Worm (Caenorhabditis elegans) whole organism, L1 larva: ENCODE data around the gene psmd-9.
A peak's percentile ranks its signal among the peaks of the same experiment; 100 is the strongest.

ENCODE experiments used
- C16A3.4 ChIP-seq: fragments of 150-350 bp; optimal IDR thresholded peaks from 2 replicates; lab custom pipeline; 2014; ENCODE audit warnings: missing biosample characterization, missing genetic modification characterization
- C34B4.2 ChIP-seq: sonication (generic microtip); optimal IDR thresholded peaks from 2 replicates; lab custom pipeline; 2017; ENCODE audit warnings: mild to moderate bottlenecking, missing genetic modification characterization, missing compliant biosample characterization
- aha-1 ChIP-seq: fragments of 150-350 bp; optimal IDR thresholded peaks from 2 replicates; lab custom pipeline; 2014; ENCODE audit warnings: missing biosample characterization, missing genetic modification characterization
- alr-1 ChIP-seq: fragments of 200-800 bp; sonication (Bioruptor generic); optimal IDR thresholded peaks from 2 replicates; lab custom pipeline; 2018; ENCODE audit warnings: borderline replicate concordance, mild to moderate bottlenecking, missing genetic modification characterization, missing compliant biosample characterization
- aly-2 ChIP-seq: fragments of 150-350 bp; optimal IDR thresholded peaks from 2 replicates; lab custom pipeline; 2014; ENCODE audit warnings: missing biosample characterization, missing genetic modification characterization
- ceh-63 ChIP-seq: fragments of 200-800 bp; sonication (Bioruptor generic); optimal IDR thresholded peaks from 2 replicates; lab custom pipeline; 2018; ENCODE audit warnings: mild to moderate bottlenecking, missing genetic modification characterization, missing compliant biosample characterization
- ceh-90 ChIP-seq: sonication (generic microtip); optimal IDR thresholded peaks from 2 replicates; lab custom pipeline; 2016; ENCODE audit warnings: missing genetic modification characterization, missing compliant biosample characterization
- ces-1 ChIP-seq: fragments of 150-350 bp; optimal IDR thresholded peaks from 2 replicates; lab custom pipeline; 2014; ENCODE audit warnings: missing biosample characterization, missing genetic modification reagents, missing genetic modification characterization
- dpl-1 ChIP-seq, 3 experiments: fragments of 150-350 bp in 2 of 3; sonication (generic microtip) in 1 of 3; optimal IDR thresholded peaks; 2 replicates each; lab custom pipeline; 2014 to 2017; ENCODE audit warnings: missing biosample characterization in 3 of 3, missing genetic modification characterization in 3 of 3, missing genetic modification reagents in 3 of 3
- efl-1 ChIP-seq, 4 experiments: fragments of 150-350 bp; optimal IDR thresholded peaks in 3 of 4; peaks in 1 of 4; 1 replicate in 1 of 4; 2 replicates in 3 of 4; lab custom pipeline; 2014; ENCODE audit warnings: missing biosample characterization in 2 of 4, missing genetic modification characterization in 2 of 4, missing genetic modification reagents in 2 of 4
- efl-3 ChIP-seq: fragments of 200-800 bp; sonication (Bioruptor generic); optimal IDR thresholded peaks from 2 replicates; lab custom pipeline; 2018; ENCODE audit warnings: mild to moderate bottlenecking, missing genetic modification characterization, missing compliant biosample characterization
- egl-13 ChIP-seq: sonication (generic microtip); optimal IDR thresholded peaks from 2 replicates; lab custom pipeline; 2016; ENCODE audit warnings: missing genotype, missing genetic modification reagents, missing genetic modification characterization, missing compliant biosample characterization
- egl-27 ChIP-seq, 2 experiments: fragments of 150-350 bp in 1 of 2; sonication (generic microtip); optimal IDR thresholded peaks; 3 replicates each; lab custom pipeline; 2017 to 2018; ENCODE audit warnings: missing biosample characterization in 2 of 2, missing genetic modification characterization in 2 of 2, missing genetic modification reagents in 2 of 2
- elt-3 ChIP-seq, 6 experiments: fragments of 150-350 bp in 1 of 6; sonication (generic microtip); optimal IDR thresholded peaks; 2 replicates each; lab custom pipeline; 2017 to 2018; ENCODE audit warnings: missing biosample characterization in 6 of 6, missing genetic modification characterization in 6 of 6, inconsistent platforms in 1 of 6
- ets-5 ChIP-seq: fragments of 200-800 bp; sonication (Bioruptor generic); IDR thresholded peaks from 2 replicates; pipeline ENCODE4 v1.3.6; 2022; ENCODE audit warnings: missing genetic modification characterization, missing compliant biosample characterization
- fkh-10 ChIP-seq: sonication (generic microtip); optimal IDR thresholded peaks from 2 replicates; lab custom pipeline; 2017; ENCODE audit warnings: missing biosample characterization, missing genetic modification reagents, missing genetic modification characterization
- fkh-4 ChIP-seq: sonication (generic microtip); optimal IDR thresholded peaks from 2 replicates; lab custom pipeline; 2016; ENCODE audit warnings: missing compliant biosample characterization, missing genetic modification characterization, borderline replicate concordance
- grh-1 ChIP-seq: fragments of 200-800 bp; sonication (Bioruptor generic); IDR thresholded peaks from 2 replicates; pipeline ENCODE4 v1.3.6; 2022; ENCODE audit warnings: missing genetic modification reagents, missing genetic modification characterization, missing compliant biosample characterization
- hlh-4 ChIP-seq: sonication (generic microtip); optimal IDR thresholded peaks from 2 replicates; lab custom pipeline; 2016; ENCODE audit warnings: mild to moderate bottlenecking, missing genetic modification characterization, missing compliant biosample characterization
- hpl-2 ChIP-seq: fragments of 150-350 bp; optimal IDR thresholded peaks from 2 replicates; lab custom pipeline; 2014; ENCODE audit warnings: missing biosample characterization, missing genetic modification reagents, missing genetic modification characterization
- irx-1 ChIP-seq: sonication (generic microtip); optimal IDR thresholded peaks from 2 replicates; lab custom pipeline; 2016; ENCODE audit warnings: missing genetic modification characterization, missing compliant biosample characterization
- lin-13 ChIP-seq: fragments of 150-350 bp; optimal IDR thresholded peaks from 2 replicates; lab custom pipeline; 2014; ENCODE audit warnings: missing biosample characterization, missing genetic modification reagents, missing genetic modification characterization
- lir-3 ChIP-seq: sonication (generic microtip); optimal IDR thresholded peaks from 2 replicates; lab custom pipeline; 2016; ENCODE audit warnings: mild to moderate bottlenecking, missing genetic modification characterization, moderate library complexity, missing compliant biosample characterization; ENCODE audit not compliant: poor library complexity
- lsy-2 ChIP-seq, 2 experiments: fragments of 150-350 bp; optimal IDR thresholded peaks; 2 replicates each; lab custom pipeline; 2014; ENCODE audit warnings: missing biosample characterization in 2 of 2, missing genetic modification characterization in 2 of 2
- mef-2 ChIP-seq: fragments of 150-350 bp; optimal IDR thresholded peaks from 2 replicates; lab custom pipeline; 2014; ENCODE audit warnings: missing biosample characterization, missing genetic modification characterization
- mep-1 ChIP-seq: fragments of 150-350 bp; optimal IDR thresholded peaks from 2 replicates; lab custom pipeline; 2014; ENCODE audit warnings: missing biosample characterization, missing genetic modification characterization
- nhr-20 ChIP-seq: sonication (generic microtip); optimal IDR thresholded peaks from 2 replicates; lab custom pipeline; 2016; ENCODE audit warnings: mild to moderate bottlenecking, missing genetic modification characterization, missing compliant biosample characterization
- nhr-237 ChIP-seq: fragments of 150-350 bp; optimal IDR thresholded peaks from 2 replicates; lab custom pipeline; 2014; ENCODE audit warnings: missing biosample characterization, missing genetic modification characterization
- nhr-28 ChIP-seq: fragments of 150-350 bp; optimal IDR thresholded peaks from 2 replicates; lab custom pipeline; 2014; ENCODE audit warnings: missing biosample characterization, missing genetic modification characterization
- nhr-47 ChIP-seq: sonication (generic microtip); optimal IDR thresholded peaks from 2 replicates; lab custom pipeline; 2016; ENCODE audit warnings: mild to moderate bottlenecking, missing genetic modification characterization, moderate library complexity, missing compliant biosample characterization
- nhr-71 ChIP-seq: sonication (generic microtip); optimal IDR thresholded peaks from 2 replicates; lab custom pipeline; 2016; ENCODE audit warnings: mild to moderate bottlenecking, missing genetic modification characterization, moderate library complexity, missing compliant biosample characterization
- nhr-76 ChIP-seq: sonication (generic microtip); optimal IDR thresholded peaks from 2 replicates; lab custom pipeline; 2017; ENCODE audit warnings: missing biosample characterization, missing genetic modification characterization
- nhr-84 ChIP-seq: sonication (generic microtip); optimal IDR thresholded peaks from 2 replicates; lab custom pipeline; 2017; ENCODE audit warnings: missing biosample characterization, missing genetic modification characterization
- nhr-90 ChIP-seq: sonication (generic microtip); optimal IDR thresholded peaks from 2 replicates; lab custom pipeline; 2016; ENCODE audit warnings: mild to moderate bottlenecking, missing genetic modification characterization, missing compliant biosample characterization; ENCODE audit not compliant: poor library complexity
- pag-3 ChIP-seq: sonication (generic microtip); optimal IDR thresholded peaks from 2 replicates; lab custom pipeline; 2017; ENCODE audit warnings: missing genetic modification characterization, mild to moderate bottlenecking, missing compliant biosample characterization, antibody characterized with exemption, borderline replicate concordance; ENCODE audit not compliant: insufficient read depth
- skn-1 ChIP-seq: fragments of 150-350 bp; optimal IDR thresholded peaks from 2 replicates; lab custom pipeline; 2014; ENCODE audit warnings: missing biosample characterization, missing genetic modification characterization
- snpc-4 ChIP-seq: fragments of 150-350 bp; optimal IDR thresholded peaks from 2 replicates; lab custom pipeline; 2014; ENCODE audit warnings: missing biosample characterization, missing genetic modification characterization
- snu-23 ChIP-seq: sonication (generic microtip); optimal IDR thresholded peaks from 2 replicates; lab custom pipeline; 2016; ENCODE audit warnings: missing genetic modification characterization, missing compliant biosample characterization
- sox-4 ChIP-seq: sonication (generic microtip); optimal IDR thresholded peaks from 2 replicates; lab custom pipeline; 2016; ENCODE audit warnings: missing genetic modification characterization, missing compliant biosample characterization
- sptf-1 ChIP-seq: fragments of 150-350 bp; optimal IDR thresholded peaks from 2 replicates; lab custom pipeline; 2014; ENCODE audit warnings: missing biosample characterization, missing genetic modification characterization
- sup-37 ChIP-seq: fragments of 200-800 bp; sonication (Bioruptor generic); optimal IDR thresholded peaks from 2 replicates; lab custom pipeline; 2018; ENCODE audit warnings: mild to moderate bottlenecking, missing genetic modification characterization, missing compliant biosample characterization
- swsn-7 ChIP-seq: sonication (generic microtip); optimal IDR thresholded peaks from 2 replicates; lab custom pipeline; 2016; ENCODE audit warnings: missing genetic modification characterization, missing compliant biosample characterization
- tbx-2 ChIP-seq: sonication (generic microtip); optimal IDR thresholded peaks from 2 replicates; lab custom pipeline; 2016; ENCODE audit warnings: missing genetic modification characterization, missing compliant biosample characterization
- tlp-1 ChIP-seq: fragments of 150-350 bp; optimal IDR thresholded peaks from 2 replicates; lab custom pipeline; 2014; ENCODE audit warnings: missing biosample characterization, missing genetic modification characterization
- unc-130 ChIP-seq: fragments of 150-350 bp; optimal IDR thresholded peaks from 2 replicates; lab custom pipeline; 2017; ENCODE audit warnings: missing biosample characterization, missing genetic modification characterization, inconsistent platforms
- unc-30 ChIP-seq: sonication (generic microtip); optimal IDR thresholded peaks from 2 replicates; lab custom pipeline; 2017; ENCODE audit warnings: missing biosample characterization, missing genetic modification characterization
- unc-62 ChIP-seq: fragments of 150-350 bp; optimal IDR thresholded peaks from 2 replicates; lab custom pipeline; 2014; ENCODE audit warnings: missing biosample characterization, missing genetic modification reagents, missing genetic modification characterization
- vab-15 ChIP-seq: sonication (generic microtip); optimal IDR thresholded peaks from 2 replicates; lab custom pipeline; 2017; ENCODE audit warnings: missing genotype, mild to moderate bottlenecking, missing genetic modification characterization, missing compliant biosample characterization
- zag-1 ChIP-seq: fragments of 150-350 bp; optimal IDR thresholded peaks from 2 replicates; lab custom pipeline; 2014; ENCODE audit warnings: missing biosample characterization, missing genetic modification characterization
- ztf-11 ChIP-seq, 2 experiments: sonication (generic microtip); optimal IDR thresholded peaks; 2 replicates each; lab custom pipeline; 2016 to 2017; ENCODE audit warnings: missing genetic modification characterization in 2 of 2, missing biosample characterization in 1 of 2, missing compliant biosample characterization in 1 of 2

Gene psmd-9

ce11 chrII:6928416-6928815 is 26.5 kb downstream of the psmd-9 start, which contains the start of gene flcn-1 (continued):
- TF ChIP-seq ztf-11 (tag; optimal IDR thresholded peaks at IDR 0.05; lab: Kevin White, UChicago) (no peak), lin-13 (GFP tag; lab: Kevin White, UChicago) (peak; percentile 29), nhr-71 (peak; percentile 78), lir-3 (peak; percentile 9), hpl-2 (GFP tag; lab: Kevin White, UChicago) (no peak), mef-2 (no peak), unc-30 (tag; lab: Kevin White, UChicago) (no peak), nhr-76 (tag; lab: Kevin White, UChicago) (no peak), aly-2 (tag; lab: Kevin White, UChicago) (no peak), dpl-1 (GFP tag; optimal IDR thresholded peaks at IDR 0.05; lab: Kevin White, UChicago) (peak in 2 of 3 experiments; percentile 10 to 37), ceh-63 (no peak), sox-4 (tag; lab: Kevin White, UChicago) (peak; percentile 17), nhr-237 (no peak), ces-1 (GFP tag; lab: Kevin White, UChicago) (no peak), tbx-2 (peak; percentile 40), C16A3.4 (tag; lab: Kevin White, UChicago) (no peak), nhr-20 (tag; lab: Kevin White, UChicago) (peak; percentile 64), ceh-90 (no peak), sup-37 (GFP tag; lab: Kevin White, UChicago) (no peak), alr-1 (tag; lab: Kevin White, UChicago) (no peak), hlh-4 (tag; lab: Kevin White, UChicago) (peak; percentile 45), lsy-2 (tag; optimal IDR thresholded peaks at IDR 0.05; lab: Kevin White, UChicago) (peak; percentile 35 to 67), zag-1 (tag; lab: Kevin White, UChicago) (no peak), pag-3 (tag; lab: Kevin White, UChicago) (no peak), irx-1 (tag; lab: Kevin White, UChicago) (peak; percentile 34), nhr-28 (tag; lab: Kevin White, UChicago) (no peak), skn-1 (tag; lab: Kevin White, UChicago) (no peak), swsn-7 (tag; lab: Kevin White, UChicago) (peak; percentile 61), efl-3 (no peak), egl-13 (peak; percentile 50), grh-1 (GFP tag; lab: Robert Waterston, UW) (no peak), egl-27 (tag; optimal IDR thresholded peaks at IDR 0.05; lab: Kevin White, UChicago) (no peak), sptf-1 (tag; lab: Kevin White, UChicago) (no peak), elt-3 (tag; optimal IDR thresholded peaks at IDR 0.05; lab: Kevin White, UChicago) (no peak), C34B4.2 (tag; lab: Kevin White, UChicago) (no peak), unc-130 (tag; lab: Kevin White, UChicago) (peak; percentile 20), fkh-10 (GFP tag; lab: Kevin White, UChicago) (no peak), snpc-4 (peak; percentile 15), tlp-1 (tag; lab: Kevin White, UChicago) (no peak), nhr-47 (tag; lab: Kevin White, UChicago) (peak; percentile 67), snu-23 (GFP tag; lab: Kevin White, UChicago) (peak; percentile 74), efl-1 (optimal IDR thresholded peaks at IDR 0.05; lab: Kevin White, UChicago) (peak; percentile 42 to 50), efl-1 (GFP tag; optimal IDR thresholded peaks at IDR 0.05 in 1 of 2; lab: Kevin White, UChicago) (peak in 1 of 2 experiments; percentile 30), nhr-84 (tag; lab: Kevin White, UChicago) (no peak), fkh-4 (no peak), vab-15 (tag; lab: Kevin White, UChicago) (no peak), mep-1 (tag; lab: Kevin White, UChicago) (peak; percentile 76), unc-62 (no peak), aha-1 (no peak), ets-5 (no peak), nhr-90 (peak; percentile 41)
